Fruit fly (Drosophila melanogaster) whole organism, prepupa: ENCODE measurements around the gene CG5181.

Experiments
- CG15336 ChIP-seq: fragments of 200-800 bp; sonication (Bioruptor generic); IDR thresholded peaks from 2 replicates; pipeline ENCODE4 v1.3.6; 2022; ENCODE audit warnings: missing biosample characterization, missing genetic modification characterization
- CG6163 ChIP-seq: fragments of 200-800 bp; sonication (Bioruptor generic); IDR thresholded peaks from 3 replicates; pipeline ENCODE4 v1.3.6; 2022; ENCODE audit warnings: missing biosample characterization, missing genetic modification characterization
- CG6854 ChIP-seq: fragments of 200-800 bp; sonication (Bioruptor generic); optimal IDR thresholded peaks from 2 replicates; lab custom pipeline; 2017; ENCODE audit warnings: missing biosample characterization, mild to moderate bottlenecking, missing genetic modification characterization
- CG9139 ChIP-seq: fragments of 200-800 bp; sonication (Bioruptor generic); optimal IDR thresholded peaks from 3 replicates; lab custom pipeline; 2017; ENCODE audit warnings: missing biosample characterization, mild to moderate bottlenecking, missing genetic modification characterization
- Sox15 ChIP-seq: fragments of 200-800 bp; sonication (Bioruptor generic); optimal IDR thresholded peaks from 3 replicates; lab custom pipeline; 2016; ENCODE audit warnings: missing biosample characterization, missing genetic modification characterization
- acj6 ChIP-seq: fragments of 200-800 bp; sonication (Bioruptor generic); optimal IDR thresholded peaks from 3 replicates; lab custom pipeline; 2016; ENCODE audit warnings: missing biosample characterization, missing genetic modification characterization
- fkh ChIP-seq: fragments of 200-800 bp; sonication (Bioruptor generic); optimal IDR thresholded peaks from 3 replicates; lab custom pipeline; 2017; ENCODE audit warnings: missing biosample characterization, mild to moderate bottlenecking, missing genetic modification characterization, moderate library complexity
- spab ChIP-seq: fragments of 200-800 bp; sonication (Bioruptor generic); optimal IDR thresholded peaks from 2 replicates; lab custom pipeline; 2017; ENCODE audit warnings: missing biosample characterization, mild to moderate bottlenecking, missing genetic modification characterization, missing genetic modification reagents
- ss ChIP-seq, 2 experiments: fragments of 200-800 bp; sonication (Bioruptor generic); optimal IDR thresholded peaks; 2 replicates in 1 of 2; 3 replicates in 1 of 2; lab custom pipeline; 2017 to 2018; ENCODE audit warnings: mild to moderate bottlenecking in 2 of 2, missing biosample characterization in 2 of 2, missing genetic modification characterization in 2 of 2, moderate library complexity in 1 of 2
- svp ChIP-seq: fragments of 200-800 bp; sonication (Bioruptor generic); peaks from one replicate; lab custom pipeline; 2016; ENCODE audit warnings: missing biosample characterization, missing genetic modification characterization

CG5181 gene

dm6 chr2L:7358788-7359187 lies 50.8 kb downstream of the CG5181 start:
- TF ChIP-seq spab (GFP tag; lab: Kevin White, UChicago): no peak
- TF ChIP-seq CG6163 (GFP tag; lab: Robert Waterston, UW): no peak
- TF ChIP-seq CG6854 (GFP tag; lab: Kevin White, UChicago): no peak
- TF ChIP-seq svp: no peak
- TF ChIP-seq fkh (GFP tag; lab: Kevin White, UChicago): no peak
- no peak for TF ChIP-seq CG15336 (GFP tag; lab: Robert Waterston, UW)
- TF ChIP-seq Sox15: no peak
- TF ChIP-seq CG9139 (GFP tag; lab: Kevin White, UChicago): no peak
- TF ChIP-seq acj6 (GFP tag; lab: Kevin White, UChicago): no peak
- no peak for TF ChIP-seq ss (GFP tag; optimal IDR thresholded peaks at IDR 0.05; lab: Kevin White, UChicago)
